Fruit fly (Drosophila melanogaster) whole organism, wandering third instar larva: ENCODE results near the gene larp.

Source experiments
- CG9705 ChIP-seq: fragments of 200-800 bp; sonication (Bioruptor generic); optimal IDR thresholded peaks from 2 replicates; lab custom pipeline; 2018; ENCODE audit warnings: missing biosample characterization, mild to moderate bottlenecking, missing genetic modification characterization
- CrebA ChIP-seq: fragments of 200-800 bp; sonication (Bioruptor generic); optimal IDR thresholded peaks from 2 replicates; lab custom pipeline; 2016; ENCODE audit warnings: missing biosample characterization, mild to moderate bottlenecking, missing genetic modification characterization, borderline replicate concordance
- Hnf4 ChIP-seq: fragments of 200-800 bp; sonication (Bioruptor generic); optimal IDR thresholded peaks from 2 replicates; lab custom pipeline; 2016; ENCODE audit warnings: missing biosample characterization, mild to moderate bottlenecking, missing genetic modification characterization
- ey ChIP-seq: fragments of 200-800 bp; sonication (Bioruptor generic); optimal IDR thresholded peaks from 2 replicates; lab custom pipeline; 2016; ENCODE audit warnings: missing biosample characterization, missing genetic modification characterization
- jim ChIP-seq: fragments of 175-275, 200-325 bp; sonication (Bioruptor generic); optimal IDR thresholded peaks from 2 replicates; lab custom pipeline; 2016; ENCODE audit warnings: missing biosample characterization, mild to moderate bottlenecking, missing genetic modification characterization
- lola ChIP-seq: fragments of >200 bp; optimal IDR thresholded peaks from 2 replicates; lab custom pipeline; 2017; ENCODE audit warnings: missing biosample characterization, missing genetic modification characterization
- sage ChIP-seq: fragments of 200-800 bp; sonication (Bioruptor generic); optimal IDR thresholded peaks from 2 replicates; lab custom pipeline; 2016; ENCODE audit warnings: missing biosample characterization, mild to moderate bottlenecking, missing genetic modification characterization

DNA sequence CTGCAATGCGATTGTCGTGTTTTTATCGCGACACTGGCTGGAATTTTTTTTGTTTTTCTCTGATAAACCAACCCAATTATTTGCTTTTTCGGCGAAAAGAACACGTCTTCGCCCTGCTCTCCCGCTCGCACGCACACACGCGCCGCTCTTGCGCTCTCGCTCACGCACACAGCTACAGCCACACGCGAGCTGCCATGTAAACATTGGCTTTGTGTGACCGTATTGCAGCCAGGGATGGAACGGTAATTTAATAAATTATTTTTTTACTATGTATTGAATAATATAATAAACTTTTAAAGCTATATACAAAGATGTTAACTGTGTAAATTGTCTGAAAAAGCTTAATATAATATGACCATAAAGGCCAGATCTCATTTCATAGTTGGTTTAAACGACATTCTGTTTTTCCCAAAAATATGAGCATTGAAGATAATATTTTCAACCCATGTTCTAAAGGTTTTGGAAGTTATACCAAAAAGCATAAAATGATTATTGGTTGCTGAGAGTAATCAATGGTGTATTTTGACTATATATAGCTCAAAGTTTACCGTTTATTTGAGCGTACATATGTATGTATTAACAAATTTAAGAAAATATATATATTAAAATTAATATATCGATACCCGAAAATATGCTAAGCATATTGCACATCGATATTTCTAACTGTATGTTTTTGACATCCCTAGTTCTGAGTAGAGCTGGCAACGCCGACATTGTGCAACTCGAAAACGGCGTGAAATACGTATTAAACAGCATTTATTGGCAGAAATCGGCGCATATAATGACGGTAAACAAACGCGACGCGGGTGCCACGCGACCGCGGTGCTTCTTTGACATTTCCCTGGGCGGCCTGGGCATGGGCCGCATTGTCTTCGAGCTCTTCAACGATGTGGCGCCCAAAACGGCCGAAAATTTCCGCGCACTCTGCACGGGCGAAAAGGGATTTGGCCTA, 3.7 kb upstream of the larp start, which contains the start of the genes Gfat2 and Moca-cyp:
- peak; percentile 50 for TF ChIP-seq CG9705
- TF ChIP-seq lola: no peak
- peak; percentile 12 for TF ChIP-seq jim (GFP tag; lab: Kevin White, UChicago)
- peak; percentile 21 for TF ChIP-seq ey (GFP tag; lab: Kevin White, UChicago)
- TF ChIP-seq sage (GFP tag; lab: Kevin White, UChicago): peak; percentile 50
- no peak for TF ChIP-seq CrebA (GFP tag; lab: Kevin White, UChicago)
- no peak for TF ChIP-seq Hnf4 (GFP tag; lab: Kevin White, UChicago)
